Worm (Caenorhabditis elegans) whole organism, late embryonic: ENCODE measurements around the gene din-1.

ENCODE experiments used
- C08G9.2 ChIP-seq: sonication (generic microtip); optimal IDR thresholded peaks from 2 replicates; lab custom pipeline; 2016; ENCODE audit warnings: mild to moderate bottlenecking, missing genetic modification characterization, moderate library complexity, missing compliant biosample characterization
- K02D7.2 ChIP-seq: sonication (generic microtip); optimal IDR thresholded peaks from 2 replicates; lab custom pipeline; 2017; ENCODE audit warnings: mild to moderate bottlenecking, missing genetic modification characterization, missing compliant biosample characterization
- K09A11.1 ChIP-seq: sonication (generic microtip); optimal IDR thresholded peaks from 2 replicates; lab custom pipeline; 2017; ENCODE audit warnings: antibody characterized with exemption, mild to moderate bottlenecking, missing genetic modification characterization, missing compliant biosample characterization; ENCODE audit not compliant: insufficient read depth
- ahr-1 ChIP-seq: sonication (generic microtip); optimal IDR thresholded peaks from 2 replicates; lab custom pipeline; 2016; ENCODE audit warnings: missing genetic modification characterization, missing compliant biosample characterization
- ceh-14 ChIP-seq: sonication (generic microtip); optimal IDR thresholded peaks from 2 replicates; lab custom pipeline; 2016; ENCODE audit warnings: missing genotype, missing genetic modification characterization, missing compliant biosample characterization
- ceh-18 ChIP-seq: sonication (generic microtip); optimal IDR thresholded peaks from 2 replicates; lab custom pipeline; 2016; ENCODE audit warnings: missing genetic modification characterization, missing compliant biosample characterization
- ceh-19 ChIP-seq: fragments of 200-800 bp; sonication (Bioruptor generic); optimal IDR thresholded peaks from 2 replicates; lab custom pipeline; 2018; ENCODE audit warnings: mild to moderate bottlenecking, missing genetic modification characterization, missing compliant biosample characterization
- ceh-2 ChIP-seq: sonication (generic microtip); optimal IDR thresholded peaks from 2 replicates; lab custom pipeline; 2016; ENCODE audit warnings: missing genotype, missing genetic modification characterization, missing compliant biosample characterization
- ceh-24 ChIP-seq: sonication (generic microtip); optimal IDR thresholded peaks from 2 replicates; lab custom pipeline; 2016; ENCODE audit warnings: mild to moderate bottlenecking, missing genetic modification characterization, missing compliant biosample characterization
- ceh-30 ChIP-seq: fragments of 150-350 bp; optimal IDR thresholded peaks from 2 replicates; lab custom pipeline; 2014; ENCODE audit warnings: missing biosample characterization, missing genetic modification characterization
- ceh-31 ChIP-seq: sonication (generic microtip); optimal IDR thresholded peaks from 2 replicates; lab custom pipeline; 2016; ENCODE audit warnings: missing genetic modification characterization, missing compliant biosample characterization
- ceh-34 ChIP-seq: sonication (generic microtip); optimal IDR thresholded peaks from 2 replicates; lab custom pipeline; 2016; ENCODE audit warnings: mild to moderate bottlenecking, missing genetic modification characterization, missing compliant biosample characterization
- ceh-45 ChIP-seq: fragments of 200-800 bp; sonication (Bioruptor generic); IDR thresholded peaks from 2 replicates; pipeline ENCODE4 v1.3.6; 2022; ENCODE audit warnings: missing genetic modification reagents, missing genetic modification characterization, missing compliant biosample characterization
- ceh-48 ChIP-seq: sonication (generic microtip); optimal IDR thresholded peaks from 2 replicates; lab custom pipeline; 2016; ENCODE audit warnings: missing genetic modification characterization, inconsistent platforms, missing compliant biosample characterization
- ceh-6 ChIP-seq: fragments of 200-800 bp; sonication (Bioruptor generic); optimal IDR thresholded peaks from 2 replicates; lab custom pipeline; 2018; ENCODE audit warnings: mild to moderate bottlenecking, missing genetic modification characterization, missing compliant biosample characterization
- ceh-9 ChIP-seq: sonication (generic microtip); optimal IDR thresholded peaks from 2 replicates; lab custom pipeline; 2016; ENCODE audit warnings: mild to moderate bottlenecking, missing genetic modification characterization, inconsistent platforms, missing compliant biosample characterization
- che-1 ChIP-seq: sonication (generic microtip); optimal IDR thresholded peaks from 2 replicates; lab custom pipeline; 2016; ENCODE audit warnings: mild to moderate bottlenecking, missing genetic modification characterization, missing compliant biosample characterization
- dmd-4 ChIP-seq: sonication (generic microtip); optimal IDR thresholded peaks from 2 replicates; lab custom pipeline; 2016; ENCODE audit warnings: borderline replicate concordance, missing genetic modification characterization, missing compliant biosample characterization
- dve-1 ChIP-seq: sonication (generic microtip); optimal IDR thresholded peaks from 2 replicates; lab custom pipeline; 2017; ENCODE audit warnings: antibody characterized with exemption, mild to moderate bottlenecking, missing genetic modification characterization, missing compliant biosample characterization
- elt-2 ChIP-seq: sonication (generic microtip); optimal IDR thresholded peaks from 2 replicates; lab custom pipeline; 2016; ENCODE audit warnings: missing genetic modification reagents, missing genetic modification characterization, missing compliant biosample characterization
- elt-4 ChIP-seq: sonication (generic microtip); optimal IDR thresholded peaks from 2 replicates; lab custom pipeline; 2016; ENCODE audit warnings: missing genetic modification characterization, missing compliant biosample characterization
- eyg-1 ChIP-seq: sonication (generic microtip); optimal IDR thresholded peaks from 2 replicates; lab custom pipeline; 2016; ENCODE audit warnings: missing genotype, missing genetic modification characterization, missing compliant biosample characterization
- fax-1 ChIP-seq: sonication (generic microtip); optimal IDR thresholded peaks from 2 replicates; lab custom pipeline; 2016; ENCODE audit warnings: missing genotype, missing genetic modification characterization, missing compliant biosample characterization
- gmeb-2 ChIP-seq: sonication (generic microtip); optimal IDR thresholded peaks from 2 replicates; lab custom pipeline; 2016; ENCODE audit warnings: missing genetic modification characterization, inconsistent platforms, missing compliant biosample characterization
- hlh-13 ChIP-seq: fragments of 200-800 bp; sonication (Bioruptor generic); optimal IDR thresholded peaks from 2 replicates; lab custom pipeline; 2018; ENCODE audit warnings: mild to moderate bottlenecking, missing genetic modification characterization, missing compliant biosample characterization
- hlh-15 ChIP-seq: sonication (generic microtip); optimal IDR thresholded peaks from 2 replicates; lab custom pipeline; 2016; ENCODE audit warnings: missing genetic modification characterization, missing compliant biosample characterization
- hlh-30 ChIP-seq: sonication (generic microtip); optimal IDR thresholded peaks from 2 replicates; lab custom pipeline; 2017; ENCODE audit warnings: antibody characterized with exemption, missing genetic modification characterization, missing compliant biosample characterization; ENCODE audit not compliant: insufficient read depth
- hlh-6 ChIP-seq: sonication (generic microtip); optimal IDR thresholded peaks from 2 replicates; lab custom pipeline; 2016; ENCODE audit warnings: missing genotype, missing genetic modification characterization, missing compliant biosample characterization
- hlh-8 ChIP-seq: sonication (generic microtip); optimal IDR thresholded peaks from 2 replicates; lab custom pipeline; 2016; ENCODE audit warnings: missing genotype, missing genetic modification characterization, missing compliant biosample characterization
- lim-6 ChIP-seq: sonication (generic microtip); optimal IDR thresholded peaks from 2 replicates; lab custom pipeline; 2016; ENCODE audit warnings: missing genetic modification characterization, missing compliant biosample characterization
- madf-2 ChIP-seq: sonication (generic microtip); optimal IDR thresholded peaks from 2 replicates; lab custom pipeline; 2017; ENCODE audit warnings: missing genetic modification characterization, missing compliant biosample characterization
- mec-3 ChIP-seq: sonication (generic microtip); optimal IDR thresholded peaks from 2 replicates; lab custom pipeline; 2016; ENCODE audit warnings: borderline replicate concordance, missing genetic modification characterization, missing compliant biosample characterization
- nfya-1 ChIP-seq: sonication (generic microtip); optimal IDR thresholded peaks from 2 replicates; lab custom pipeline; 2017; ENCODE audit warnings: missing genetic modification characterization, mild to moderate bottlenecking, missing compliant biosample characterization, antibody characterized with exemption, moderate library complexity
- nhr-11 ChIP-seq: fragments of 150-350 bp; optimal IDR thresholded peaks from 2 replicates; lab custom pipeline; 2014; ENCODE audit warnings: missing biosample characterization, missing genetic modification characterization
- npax-4 ChIP-seq: sonication (generic microtip); optimal IDR thresholded peaks from 2 replicates; lab custom pipeline; 2016; ENCODE audit warnings: missing genetic modification characterization, missing compliant biosample characterization
- odd-2 ChIP-seq: sonication (generic microtip); optimal IDR thresholded peaks from 2 replicates; lab custom pipeline; 2017; ENCODE audit warnings: antibody characterized with exemption, mild to moderate bottlenecking, missing genetic modification characterization, missing compliant biosample characterization
- pag-3 ChIP-seq: sonication (generic microtip); optimal IDR thresholded peaks from 2 replicates; lab custom pipeline; 2016; ENCODE audit warnings: missing compliant biosample characterization, missing genetic modification characterization, borderline replicate concordance
- pat-9 ChIP-seq: fragments of 200-800 bp; sonication (Bioruptor generic); optimal IDR thresholded peaks from 2 replicates; lab custom pipeline; 2018; ENCODE audit warnings: mild to moderate bottlenecking, missing genetic modification characterization, moderate library complexity, missing compliant biosample characterization
- pax-1 ChIP-seq: fragments of 150-350 bp; optimal IDR thresholded peaks from 2 replicates; lab custom pipeline; 2014; ENCODE audit warnings: missing biosample characterization, missing genetic modification characterization
- pha-2 ChIP-seq: sonication (generic microtip); optimal IDR thresholded peaks from 2 replicates; lab custom pipeline; 2017; ENCODE audit warnings: mild to moderate bottlenecking, missing genetic modification characterization, missing compliant biosample characterization
- pqm-1 ChIP-seq: sonication (generic microtip); optimal IDR thresholded peaks from 2 replicates; lab custom pipeline; 2016; ENCODE audit warnings: missing genetic modification characterization, missing compliant biosample characterization
- sdc-2 ChIP-seq: sonication (generic microtip); optimal IDR thresholded peaks from 2 replicates; lab custom pipeline; 2016; ENCODE audit warnings: missing genotype, missing genetic modification characterization, missing compliant biosample characterization
- sox-2 ChIP-seq: fragments of 200-800 bp; sonication (Bioruptor generic); IDR thresholded peaks from 2 replicates; pipeline ENCODE4 v1.3.6; 2022; ENCODE audit warnings: missing genetic modification reagents, missing genetic modification characterization, missing compliant biosample characterization
- sox-4 ChIP-seq: sonication (generic microtip); optimal IDR thresholded peaks from 2 replicates; lab custom pipeline; 2017; ENCODE audit warnings: mild to moderate bottlenecking, missing genetic modification characterization, inconsistent platforms, missing compliant biosample characterization
- tbx-2 ChIP-seq: sonication (generic microtip); optimal IDR thresholded peaks from 2 replicates; lab custom pipeline; 2016; ENCODE audit warnings: missing genetic modification characterization, missing compliant biosample characterization
- tbx-7 ChIP-seq: sonication (generic microtip); optimal IDR thresholded peaks from 2 replicates; lab custom pipeline; 2016; ENCODE audit warnings: missing genotype, missing genetic modification characterization, missing compliant biosample characterization
- ttx-3 ChIP-seq: sonication (generic microtip); optimal IDR thresholded peaks from 2 replicates; lab custom pipeline; 2016; ENCODE audit warnings: missing genetic modification reagents, missing genetic modification characterization, missing compliant biosample characterization
- unc-3 ChIP-seq, 2 experiments: fragments of 200-800 bp in 1 of 2; sonication (Bioruptor generic) in 1 of 2; sonication (generic microtip) in 1 of 2; conservative IDR thresholded peaks in 1 of 2; optimal IDR thresholded peaks in 1 of 2; 2 replicates each; pipeline versions ENCODE4 v1.3.6 to Lab custom; 2016 to 2022; ENCODE audit warnings: missing compliant biosample characterization in 2 of 2, missing genetic modification characterization in 2 of 2, missing genetic modification reagents in 1 of 2
- unc-86 ChIP-seq: sonication (generic microtip); optimal IDR thresholded peaks from 2 replicates; lab custom pipeline; 2016; ENCODE audit warnings: missing genetic modification characterization, missing compliant biosample characterization
- zip-5 ChIP-seq: sonication (generic microtip); optimal IDR thresholded peaks from 2 replicates; lab custom pipeline; 2016; ENCODE audit warnings: missing genetic modification characterization, missing compliant biosample characterization
- ztf-16 ChIP-seq: sonication (generic microtip); optimal IDR thresholded peaks from 2 replicates; lab custom pipeline; 2017; ENCODE audit warnings: missing genetic modification characterization, missing compliant biosample characterization

The din-1 gene

DNA sequence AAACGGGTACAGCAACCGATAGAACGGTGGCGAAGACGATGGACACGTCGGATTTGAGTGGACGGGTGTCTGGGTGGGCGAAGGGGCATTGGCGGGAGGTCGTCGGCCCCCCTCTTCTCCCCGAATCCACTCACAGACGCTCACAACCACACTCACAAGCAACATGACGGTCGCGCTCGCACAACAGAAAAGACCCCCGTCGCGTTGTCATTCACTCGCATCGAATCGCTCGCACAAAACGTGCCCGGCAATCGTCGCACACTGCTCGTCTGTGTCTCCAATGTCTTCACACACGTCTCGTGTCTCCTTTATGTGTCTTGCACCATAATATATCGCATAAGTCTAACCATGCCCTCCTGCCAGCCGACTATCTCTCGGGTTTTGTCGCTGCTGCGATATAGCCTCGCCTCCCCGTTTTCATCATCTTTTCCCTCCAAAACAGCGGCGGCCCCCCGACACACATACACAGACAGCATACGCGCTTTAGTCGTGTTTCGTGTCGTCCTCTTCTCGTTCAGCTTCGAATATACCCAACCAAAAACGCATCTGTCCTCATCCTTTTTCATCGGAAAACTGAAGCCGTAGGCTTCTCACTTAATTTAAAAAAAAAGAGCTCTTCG lies 758 bp upstream of the din-1 start:
- TF ChIP-seq fax-1 (tag; lab: Kevin White, UChicago) (no peak), elt-4 (no peak), sdc-2 (tag; lab: Kevin White, UChicago) (peak; percentile 64), mec-3 (tag; lab: Kevin White, UChicago) (no peak), pax-1 (no peak), C08G9.2 (tag; lab: Kevin White, UChicago) (peak; percentile 40), dmd-4 (tag; lab: Kevin White, UChicago) (no peak), odd-2 (tag; lab: Kevin White, UChicago) (no peak), nfya-1 (peak; percentile 91), eyg-1 (tag; lab: Kevin White, UChicago) (peak; percentile 6), zip-5 (tag; lab: Kevin White, UChicago) (no peak), nhr-11 (tag; lab: Kevin White, UChicago) (no peak), pat-9 (tag; lab: Kevin White, UChicago) (peak; percentile 19), ahr-1 (tag; lab: Kevin White, UChicago) (no peak), ceh-31 (peak; percentile 93), sox-4 (tag; lab: Kevin White, UChicago) (no peak), tbx-7 (tag; lab: Kevin White, UChicago) (peak; percentile 24), pqm-1 (tag; lab: Kevin White, UChicago) (no peak), elt-2 (tag; lab: Kevin White, UChicago) (peak; percentile 54), ztf-16 (peak; percentile 65), dve-1 (tag; lab: Kevin White, UChicago) (peak; percentile 66), lim-6 (no peak), ceh-34 (peak; percentile 90), hlh-30 (tag; lab: Kevin White, UChicago) (peak; percentile 95), pag-3 (no peak), K02D7.2 (tag; lab: Kevin White, UChicago) (no peak), hlh-8 (tag; lab: Kevin White, UChicago) (peak; percentile 48), ceh-48 (tag; lab: Kevin White, UChicago) (no peak), unc-3 (GFP tag; conservative IDR thresholded peaks at IDR 0.05; lab: Robert Waterston, UW) (no peak), unc-3 (tag; optimal IDR thresholded peaks at IDR 0.05; lab: Kevin White, UChicago) (no peak), che-1 (tag; lab: Kevin White, UChicago) (peak; percentile 18), npax-4 (tag; lab: Kevin White, UChicago) (no peak), madf-2 (tag; lab: Kevin White, UChicago) (peak; percentile 100), ceh-19 (GFP tag; lab: Kevin White, UChicago) (peak; percentile 64), ceh-6 (peak; percentile 42), ceh-14 (tag; lab: Kevin White, UChicago) (peak; percentile 47), ceh-30 (tag; lab: Kevin White, UChicago) (no peak), ceh-45 (GFP tag; lab: Robert Waterston, UW) (no peak), ttx-3 (no peak), K09A11.1 (peak; percentile 54), unc-86 (tag; lab: Kevin White, UChicago) (no peak), pha-2 (tag; lab: Kevin White, UChicago) (peak; percentile 28), hlh-15 (tag; lab: Kevin White, UChicago) (no peak), gmeb-2 (tag; lab: Kevin White, UChicago) (no peak), tbx-2 (tag; lab: Kevin White, UChicago) (peak; percentile 90), ceh-2 (tag; lab: Kevin White, UChicago) (peak; percentile 24), ceh-24 (no peak), ceh-18 (tag; lab: Kevin White, UChicago) (peak; percentile 89), ceh-9 (tag; lab: Kevin White, UChicago) (no peak), sox-2 (GFP tag; lab: Robert Waterston, UW) (peak; percentile 24; the same call in 1 of the 2 replicates), hlh-13 (GFP tag; lab: Kevin White, UChicago) (no peak), hlh-6 (peak; percentile 46)
